Worm (Caenorhabditis elegans) whole organism, L4 larva: Measurements from ENCODE around the gene fbxa-152.
A peak's percentile ranks its signal among the peaks of the same experiment; 100 is the strongest.
"Not testable (repeated sequence)": the region's sequence is repeated elsewhere in the genome, so short reads cannot be mapped to it uniquely, and the experiment has no call there.

Experiments
- D1046.2 ChIP-seq: fragments of 200-800 bp; sonication (Bioruptor generic); IDR thresholded peaks from 2 replicates; pipeline ENCODE4 v1.3.6; 2022; ENCODE audit warnings: missing genetic modification characterization, missing compliant biosample characterization
- F10B5.3 ChIP-seq: sonication (generic microtip); optimal IDR thresholded peaks from 2 replicates; lab custom pipeline; 2016; ENCODE audit warnings: mild to moderate bottlenecking, missing genetic modification characterization, missing compliant biosample characterization
- F37D6.2 ChIP-seq: sonication (generic microtip); optimal IDR thresholded peaks from 2 replicates; lab custom pipeline; 2016; ENCODE audit warnings: mild to moderate bottlenecking, missing genetic modification characterization, missing compliant biosample characterization
- Y5F2A.4 ChIP-seq: fragments of 200-800 bp; sonication (Bioruptor generic); optimal IDR thresholded peaks from 2 replicates; lab custom pipeline; 2018; ENCODE audit warnings: mild to moderate bottlenecking, missing genetic modification characterization, missing compliant biosample characterization
- Y75B8A.6 ChIP-seq: fragments of 200-800 bp; sonication (Bioruptor generic); IDR thresholded peaks from 2 replicates; pipeline ENCODE4 v1.3.6; 2022; ENCODE audit warnings: missing genetic modification reagents, missing genetic modification characterization, missing compliant biosample characterization
- ceh-28 ChIP-seq: fragments of 150-350 bp; optimal IDR thresholded peaks from 2 replicates; lab custom pipeline; 2014; ENCODE audit warnings: missing biosample characterization, missing genetic modification reagents, missing genetic modification characterization
- ceh-32 ChIP-seq: sonication (generic microtip); optimal IDR thresholded peaks from 2 replicates; lab custom pipeline; 2016; ENCODE audit warnings: mild to moderate bottlenecking, missing genetic modification characterization, missing compliant biosample characterization; ENCODE audit not compliant: poor library complexity
- ceh-82 ChIP-seq: sonication (generic microtip); optimal IDR thresholded peaks from 2 replicates; lab custom pipeline; 2017; ENCODE audit warnings: missing biosample characterization, missing genetic modification characterization
- cey-2 ChIP-seq: sonication (generic microtip); optimal IDR thresholded peaks from 3 replicates; lab custom pipeline; 2017; ENCODE audit warnings: missing genetic modification characterization, mild to moderate bottlenecking, missing compliant biosample characterization, antibody characterized with exemption, borderline replicate concordance; ENCODE audit not compliant: insufficient read depth
- ctbp-1 ChIP-seq: fragments of 200-800 bp; sonication (Bioruptor generic); IDR thresholded peaks from 2 replicates; pipeline ENCODE4 v1.3.6; 2022; ENCODE audit warnings: missing genetic modification reagents, missing genetic modification characterization, missing compliant biosample characterization
- daf-16 ChIP-seq, 3 experiments: sonication (generic microtip); optimal IDR thresholded peaks; 2 replicates each; lab custom pipeline; 2016 to 2017; ENCODE audit warnings: missing genetic modification characterization in 3 of 3, missing genetic modification reagents in 3 of 3, mild to moderate bottlenecking in 2 of 3, missing compliant biosample characterization in 2 of 3, missing biosample characterization in 1 of 3, moderate library complexity in 1 of 3
- daf-19 ChIP-seq: fragments of 200-800 bp; sonication (Bioruptor generic); conservative IDR thresholded peaks from 2 replicates; pipeline ENCODE4 v1.3.6; 2022; ENCODE audit warnings: missing genetic modification characterization, missing compliant biosample characterization
- dmd-6 ChIP-seq: fragments of 200-800 bp; sonication (Bioruptor generic); IDR thresholded peaks from 2 replicates; pipeline ENCODE4 v1.3.6; 2022; ENCODE audit warnings: missing genetic modification reagents, missing genetic modification characterization, missing compliant biosample characterization
- dmd-8 ChIP-seq: fragments of 200-800 bp; sonication (Bioruptor generic); IDR thresholded peaks from 2 replicates; pipeline ENCODE4 v1.3.6; 2022; ENCODE audit warnings: missing genetic modification characterization, missing compliant biosample characterization
- dmd-9 ChIP-seq: fragments of 200-800 bp; sonication (Bioruptor generic); IDR thresholded peaks from 2 replicates; pipeline ENCODE4 v1.3.6; 2022; ENCODE audit warnings: missing genetic modification reagents, missing genetic modification characterization, missing compliant biosample characterization
- dpl-1 ChIP-seq: fragments of 150-350 bp; optimal IDR thresholded peaks from 2 replicates; lab custom pipeline; 2014; ENCODE audit warnings: missing biosample characterization, missing genetic modification reagents, missing genetic modification characterization
- dve-1 ChIP-seq: sonication (generic microtip); optimal IDR thresholded peaks from 2 replicates; lab custom pipeline; 2017; ENCODE audit warnings: antibody characterized with exemption, mild to moderate bottlenecking, missing genetic modification characterization, missing compliant biosample characterization; ENCODE audit not compliant: insufficient read depth
- fkh-10 ChIP-seq: fragments of 150-350 bp; optimal IDR thresholded peaks from 2 replicates; lab custom pipeline; 2014; ENCODE audit warnings: missing biosample characterization, missing genetic modification reagents, missing genetic modification characterization
- hif-1 ChIP-seq, 2 experiments: sonication (generic microtip); optimal IDR thresholded peaks; 2 replicates each; lab custom pipeline; 2016 to 2017; ENCODE audit warnings: missing compliant biosample characterization in 2 of 2, missing genetic modification characterization in 2 of 2, missing genetic modification reagents in 2 of 2, missing genotype in 2 of 2, mild to moderate bottlenecking in 1 of 2
- hmg-1.1 ChIP-seq: fragments of 200-800 bp; sonication (Bioruptor generic); IDR thresholded peaks from 2 replicates; pipeline ENCODE4 v1.3.6; 2022; ENCODE audit warnings: missing genetic modification reagents, missing genetic modification characterization, missing compliant biosample characterization
- lim-7 ChIP-seq: fragments of 200-800 bp; sonication (Bioruptor generic); IDR thresholded peaks from 2 replicates; pipeline ENCODE4 v1.3.6; 2022; ENCODE audit warnings: missing genetic modification characterization, missing compliant biosample characterization
- lin-29 ChIP-seq: fragments of 200-800 bp; sonication (Bioruptor generic); IDR thresholded peaks from 2 replicates; pipeline ENCODE4 v1.3.6; 2022; ENCODE audit warnings: missing genetic modification reagents, missing genetic modification characterization, missing compliant biosample characterization
- lin-38 ChIP-seq: fragments of 200-800 bp; sonication (Bioruptor generic); IDR thresholded peaks from 2 replicates; pipeline ENCODE4 v1.3.6; 2022; ENCODE audit warnings: missing genetic modification reagents, missing genetic modification characterization, missing compliant biosample characterization
- madf-5 ChIP-seq, 2 experiments: fragments of 200-800 bp; sonication (Bioruptor generic); IDR thresholded peaks; 2 replicates each; pipeline ENCODE4 v1.3.6; 2022; ENCODE audit warnings: missing compliant biosample characterization in 2 of 2, missing genetic modification characterization in 2 of 2
- mdl-1 ChIP-seq, 2 experiments: fragments of 150-350 bp in 1 of 2; sonication (generic microtip) in 1 of 2; optimal IDR thresholded peaks; 2 replicates each; lab custom pipeline; 2014 to 2017; ENCODE audit warnings: missing biosample characterization in 2 of 2, missing genetic modification characterization in 2 of 2
- mdt-29 ChIP-seq: fragments of 200-800 bp; sonication (Bioruptor generic); IDR thresholded peaks from 2 replicates; pipeline ENCODE4 v1.3.6; 2022; ENCODE audit warnings: missing genetic modification reagents, missing genetic modification characterization, missing compliant biosample characterization
- mes-2 ChIP-seq: sonication (generic microtip); optimal IDR thresholded peaks from 2 replicates; lab custom pipeline; 2016; ENCODE audit warnings: missing genotype, mild to moderate bottlenecking, missing genetic modification characterization, missing compliant biosample characterization; ENCODE audit not compliant: poor library complexity, severe bottlenecking
- mxl-2 ChIP-seq: fragments of 200-800 bp; sonication (Bioruptor generic); conservative IDR thresholded peaks from 2 replicates; pipeline ENCODE4 v1.3.6; 2022; ENCODE audit warnings: missing genetic modification reagents, missing genetic modification characterization, missing compliant biosample characterization
- mxl-3 ChIP-seq: fragments of 200-800 bp; sonication (Bioruptor generic); optimal IDR thresholded peaks from 2 replicates; lab custom pipeline; 2018; ENCODE audit warnings: mild to moderate bottlenecking, missing genetic modification characterization, missing compliant biosample characterization
- nhr-10 ChIP-seq: fragments of 150-350 bp; optimal IDR thresholded peaks from 2 replicates; lab custom pipeline; 2014; ENCODE audit warnings: missing biosample characterization, missing genetic modification characterization
- nhr-102 ChIP-seq: sonication (generic microtip); optimal IDR thresholded peaks from 2 replicates; lab custom pipeline; 2016; ENCODE audit warnings: mild to moderate bottlenecking, missing genetic modification characterization, moderate library complexity, missing compliant biosample characterization
- nhr-11 ChIP-seq: fragments of 150-350 bp; optimal IDR thresholded peaks from 2 replicates; lab custom pipeline; 2014; ENCODE audit warnings: missing biosample characterization, missing genetic modification characterization
- nhr-28 ChIP-seq: fragments of 150-350 bp; optimal IDR thresholded peaks from 2 replicates; lab custom pipeline; 2014; ENCODE audit warnings: missing biosample characterization, missing genetic modification characterization
- nhr-41 ChIP-seq: fragments of 200-800 bp; sonication (Bioruptor generic); IDR thresholded peaks from 2 replicates; pipeline ENCODE4 v1.3.6; 2022; ENCODE audit warnings: missing genetic modification reagents, missing genetic modification characterization, missing compliant biosample characterization
- nhr-76 ChIP-seq: fragments of 150-350 bp; optimal IDR thresholded peaks from 2 replicates; lab custom pipeline; 2014; ENCODE audit warnings: missing biosample characterization, missing genetic modification characterization
- php-3 ChIP-seq: fragments of 200-800 bp; sonication (Bioruptor generic); IDR thresholded peaks from 2 replicates; pipeline ENCODE4 v1.3.6; 2022; ENCODE audit warnings: missing genetic modification reagents, missing genetic modification characterization, missing compliant biosample characterization
- saeg-2 ChIP-seq: fragments of 200-800 bp; sonication (Bioruptor generic); IDR thresholded peaks from 2 replicates; pipeline ENCODE4 v1.3.6; 2022; ENCODE audit warnings: missing genetic modification reagents, missing genetic modification characterization, missing compliant biosample characterization
- spr-1 ChIP-seq: sonication (generic microtip); optimal IDR thresholded peaks from 2 replicates; lab custom pipeline; 2016; ENCODE audit warnings: mild to moderate bottlenecking, missing genetic modification characterization, missing compliant biosample characterization
- unc-130 ChIP-seq: sonication (generic microtip); optimal IDR thresholded peaks from 2 replicates; lab custom pipeline; 2016; ENCODE audit warnings: missing genetic modification reagents, missing genetic modification characterization, missing compliant biosample characterization
- vab-7 ChIP-seq: fragments of 200-800 bp; sonication (Bioruptor generic); IDR thresholded peaks from 2 replicates; pipeline ENCODE4 v1.3.6; 2022; ENCODE audit warnings: missing genetic modification reagents, missing genetic modification characterization, missing compliant biosample characterization
- zfp-3 ChIP-seq: fragments of 200-800 bp; sonication (Bioruptor generic); conservative IDR thresholded peaks from 2 replicates; pipeline ENCODE4 v1.3.6; 2022; ENCODE audit warnings: missing genetic modification reagents, missing genetic modification characterization, missing compliant biosample characterization
- ztf-7 ChIP-seq: fragments of 150-350 bp; optimal IDR thresholded peaks from 2 replicates; lab custom pipeline; 2014; ENCODE audit warnings: missing biosample characterization, missing genetic modification characterization

fbxa-152 gene

ce11 chrV:15605045-15605444 is 2.9 kb upstream of the fbxa-152 start, which contains the start of gene fbxa-154:
Gene fbxa-154 (minus strand): TSS chrV:15605145.
- TF ChIP-seq mxl-2 (no peak), spr-1 (tag; lab: Kevin White, UChicago) (no peak), nhr-10 (tag; lab: Kevin White, UChicago) (no peak)
- TF ChIP-seq, all 104 proteins: peak for 0

ce11 chrV:15599762-15600161 is 2.4 kb downstream of the fbxa-152 start, which contains the start of gene B0391.14:
Gene B0391.14 (minus strand): TSS chrV:15599862.
- not testable (repeated sequence) for TF ChIP-seq nhr-11 (tag; lab: Kevin White, UChicago); ceh-28 (tag; lab: Kevin White, UChicago); php-3 (GFP tag; lab: Robert Waterston, UW)

- no peak for TF ChIP-seq saeg-2
- no peak for TF ChIP-seq fkh-10 (GFP tag; lab: Kevin White, UChicago)
- TF ChIP-seq mdl-1 (tag; optimal IDR thresholded peaks at IDR 0.05; lab: Kevin White, UChicago) = no peak
- no peak for TF ChIP-seq dve-1 (tag; lab: Kevin White, UChicago)
- TF ChIP-seq nhr-76 (tag; lab: Kevin White, UChicago) = no peak
- TF ChIP-seq daf-19 (GFP tag; lab: Robert Waterston, UW) = no peak
- no peak for TF ChIP-seq spr-1 (tag; lab: Kevin White, UChicago)
- TF ChIP-seq dpl-1 = no peak
- no peak for TF ChIP-seq dmd-9 (GFP tag; lab: Robert Waterston, UW)
- TF ChIP-seq dmd-8 (GFP tag; lab: Robert Waterston, UW) = no peak
- TF ChIP-seq nhr-11 (tag; lab: Kevin White, UChicago) = no peak
- TF ChIP-seq daf-16 (GFP tag; optimal IDR thresholded peaks at IDR 0.05; lab: Kevin White, UChicago) = no peak
- TF ChIP-seq daf-16 (tag; optimal IDR thresholded peaks at IDR 0.05; lab: Kevin White, UChicago) = no peak
- no peak for TF ChIP-seq cey-2 (tag; lab: Kevin White, UChicago)
- no peak for TF ChIP-seq ceh-82 (tag; lab: Kevin White, UChicago)
- TF ChIP-seq Y5F2A.4 (GFP tag; lab: Kevin White, UChicago) = no peak
- no peak for TF ChIP-seq ztf-7 (tag; lab: Kevin White, UChicago)
- TF ChIP-seq lim-7 (GFP tag; lab: Robert Waterston, UW) = no peak
- TF ChIP-seq nhr-41 (GFP tag; lab: Robert Waterston, UW) = no peak
- no peak for TF ChIP-seq ceh-32 (tag; lab: Kevin White, UChicago)
Measured at ce11 chrV:15594573-15594972, 7.6 kb downstream of the fbxa-152 start, which contains the start of gene fbxa-139. Gene fbxa-139 (minus strand): TSS chrV:15594673.

- TF ChIP-seq dmd-9 (GFP tag; lab: Robert Waterston, UW) (peak; percentile 88), spr-1 (tag; lab: Kevin White, UChicago) (peak; percentile 20), mxl-3 (peak; percentile 69), vab-7 (0 out of 2 replicates have a peak, but pooled peaks have one; percentile 44), mdt-29 (GFP tag; lab: Robert Waterston, UW) (peak; percentile 82), nhr-28 (tag; lab: Kevin White, UChicago) (peak; percentile 55), mes-2 (tag; lab: Kevin White, UChicago) (peak; percentile 89), nhr-11 (tag; lab: Kevin White, UChicago) (peak; percentile 2), lin-38 (GFP tag; lab: Robert Waterston, UW) (peak; percentile 92), D1046.2 (GFP tag; lab: Robert Waterston, UW) (peak; percentile 93), madf-5 (GFP tag; IDR thresholded peaks at IDR 0.05; lab: Robert Waterston, UW) (0 out of 4 replicates have a peak, but pooled peaks of 1 of the 2 experiments have one; percentile 42), hmg-1.1 (peak; percentile 58; the same call in 1 of the 2 replicates), Y75B8A.6 (GFP tag; lab: Robert Waterston, UW) (0 out of 2 replicates have a peak, but pooled peaks have one; percentile 14), zfp-3 (GFP tag; lab: Robert Waterston, UW) (peak; percentile 91), ctbp-1 (peak; percentile 69; the same call in 1 of the 2 replicates), F37D6.2 (peak; percentile 96), php-3 (GFP tag; lab: Robert Waterston, UW) (peak; percentile 57; the same call in 1 of the 2 replicates), nhr-102 (tag; lab: Kevin White, UChicago) (peak; percentile 79), unc-130 (peak; percentile 74), dmd-6 (peak; percentile 87), lin-29 (GFP tag; lab: Robert Waterston, UW) (peak; percentile 63; the same call in 1 of the 2 replicates), F10B5.3 (tag; lab: Kevin White, UChicago) (peak; percentile 12), hif-1 (tag; optimal IDR thresholded peaks at IDR 0.05; lab: Kevin White, UChicago) (peak in 1 of 2 experiments; percentile 17)
Measured at ce11 chrV:15590183-15590667, 11.9 kb downstream of the fbxa-152 start, which contains the start of gene F28F8.7. Gene F28F8.7 (minus strand): TSS chrV:15590617.
